Fruit fly (Drosophila melanogaster) Kc167 (cell line): Measurements from ENCODE around the gene spd-2.

Experiments used
- Myc ChIP-seq: fragments of >200 bp; optimal IDR thresholded peaks from 2 replicates; lab custom pipeline; 2017; ENCODE audit warnings: missing external identifiers
- insv ChIP-seq: fragments of >200 bp; optimal IDR thresholded peaks from 3 replicates; lab custom pipeline; 2018; ENCODE audit warnings: missing external identifiers
- psq ChIP-seq: fragments of >200 bp; optimal IDR thresholded peaks from 2 replicates; lab custom pipeline; 2017; ENCODE audit warnings: missing external identifiers
- ttk ChIP-seq: sonication (Bioruptor generic); optimal IDR thresholded peaks from 2 replicates; lab custom pipeline; 2017; ENCODE audit warnings: missing external identifiers

DNA sequence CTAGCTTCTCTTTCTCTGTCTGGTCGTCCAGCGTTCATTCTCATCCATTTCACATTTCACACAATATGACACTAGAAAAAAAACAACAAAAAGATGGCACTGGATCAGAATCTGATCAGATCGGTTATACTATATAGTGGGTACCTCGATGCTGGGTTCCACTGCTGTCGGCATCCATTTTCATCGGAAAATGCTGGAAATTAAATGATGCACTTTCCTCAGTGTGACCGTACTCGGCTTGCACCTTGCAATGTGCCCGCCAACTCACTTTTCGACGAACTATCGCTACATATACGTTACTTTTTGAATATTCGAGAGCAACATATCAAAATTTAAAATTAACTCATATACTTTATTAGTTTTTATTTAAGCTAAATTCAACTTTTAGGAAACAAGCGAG lies 4.0 kb downstream of the spd-2 start, which contains the start of gene tra:
- TF ChIP-seq insv (lab: Kevin White, UChicago) (no peak), psq (lab: Kevin White, UChicago) (no peak), ttk (lab: Kevin White, UChicago) (no peak), Myc (lab: Kevin White, UChicago) (no peak)
